Worm (Caenorhabditis elegans): ENCODE measurements around the gene D1022.9.

ce11 chrII:7528210-7528609 is 38.7 kb upstream of the D1022.9 start:
- TF ChIP-seq ceh-9 (tag; optimal IDR thresholded peaks at IDR 0.05) (no peak), pha-4 (tag; optimal IDR thresholded peaks at IDR 0.05) (no peak), nhr-11 (tag; optimal IDR thresholded peaks at IDR 0.05) (no peak), C38D4.7 (GFP tag; optimal IDR thresholded peaks at IDR 0.05) (no peak), ets-4 (tag; optimal IDR thresholded peaks at IDR 0.05) (no peak), elt-2 (tag; optimal IDR thresholded peaks at IDR 0.05) (no peak), lin-11 (tag; optimal IDR thresholded peaks at IDR 0.05) (no peak), rnt-1 (tag; optimal IDR thresholded peaks at IDR 0.05) (no peak), F13H6.1 (tag; optimal IDR thresholded peaks at IDR 0.05) (no peak), ama-1 (optimal IDR thresholded peaks at IDR 0.05) (no peak)

Measured in whole organism, late embryonic.